Worm (Caenorhabditis elegans) whole organism, L2 larva: Measurements from ENCODE around the gene cdc-48.2.

ENCODE experiments used
- C34F6.9 ChIP-seq: fragments of 150-350 bp; optimal IDR thresholded peaks from 2 replicates; lab custom pipeline; 2014; ENCODE audit warnings: missing biosample characterization, missing genetic modification characterization
- F13H6.1 ChIP-seq: sonication (generic microtip); optimal IDR thresholded peaks from 2 replicates; lab custom pipeline; 2016; ENCODE audit warnings: missing genetic modification characterization, missing compliant biosample characterization
- R02D3.7 ChIP-seq: fragments of 150-350 bp; optimal IDR thresholded peaks from 2 replicates; lab custom pipeline; 2014; ENCODE audit warnings: missing biosample characterization, missing genetic modification characterization
- Y55F3AM.14 ChIP-seq: fragments of 200-800 bp; sonication (Bioruptor generic); optimal IDR thresholded peaks from 2 replicates; lab custom pipeline; 2018; ENCODE audit warnings: mild to moderate bottlenecking, missing genetic modification characterization, missing compliant biosample characterization
- ZK546.5 ChIP-seq: sonication (generic microtip); optimal IDR thresholded peaks from 2 replicates; lab custom pipeline; 2017; ENCODE audit warnings: missing biosample characterization, missing genetic modification characterization
- ama-1 ChIP-seq: fragments of 150-350 bp; optimal IDR thresholded peaks from 2 replicates; lab custom pipeline; 2018; ENCODE audit warnings: inconsistent platforms
- blmp-1 ChIP-seq: sonication (generic microtip); optimal IDR thresholded peaks from 2 replicates; lab custom pipeline; 2017; ENCODE audit warnings: missing genetic modification characterization, mild to moderate bottlenecking, missing compliant biosample characterization, antibody characterized with exemption, moderate library complexity; ENCODE audit not compliant: insufficient read depth
- ceh-16 ChIP-seq: fragments of 150-350 bp; optimal IDR thresholded peaks from 2 replicates; lab custom pipeline; 2014; ENCODE audit warnings: missing biosample characterization, missing genetic modification characterization
- crh-2 ChIP-seq: sonication (generic microtip); optimal IDR thresholded peaks from 2 replicates; lab custom pipeline; 2017; ENCODE audit warnings: missing biosample characterization, missing genetic modification characterization
- dmd-4 ChIP-seq: sonication (generic microtip); optimal IDR thresholded peaks from 2 replicates; lab custom pipeline; 2017; ENCODE audit warnings: missing biosample characterization, missing genetic modification characterization
- egl-27 ChIP-seq: sonication (generic microtip); optimal IDR thresholded peaks from 3 replicates; lab custom pipeline; 2017; ENCODE audit warnings: missing biosample characterization, missing genetic modification reagents, missing genetic modification characterization
- elt-1 ChIP-seq: fragments of 150-350 bp; optimal IDR thresholded peaks from 2 replicates; lab custom pipeline; 2014; ENCODE audit warnings: missing biosample characterization, missing genetic modification characterization
- fos-1 ChIP-seq: fragments of 150-350 bp; optimal IDR thresholded peaks from 2 replicates; lab custom pipeline; 2014; ENCODE audit warnings: missing biosample characterization, missing genetic modification characterization
- gmeb-1 ChIP-seq: fragments of 150-350 bp; optimal IDR thresholded peaks from 2 replicates; lab custom pipeline; 2014; ENCODE audit warnings: missing biosample characterization, missing genetic modification characterization
- lin-11 ChIP-seq: fragments of 150-350 bp; sonication (generic microtip); optimal IDR thresholded peaks from 2 replicates; lab custom pipeline; 2014; ENCODE audit warnings: missing biosample characterization, missing genetic modification characterization, inconsistent platforms, mixed read lengths
- lin-13 ChIP-seq: fragments of 150-350 bp; optimal IDR thresholded peaks from 2 replicates; lab custom pipeline; 2014; ENCODE audit warnings: missing biosample characterization, missing genetic modification reagents, missing genetic modification characterization
- lin-39 ChIP-seq: fragments of 150-350 bp; optimal IDR thresholded peaks from 2 replicates; lab custom pipeline; 2014; ENCODE audit warnings: missing biosample characterization, missing genetic modification reagents, missing genetic modification characterization
- lsy-2 ChIP-seq, 2 experiments: fragments of 150-350 bp in 1 of 2; sonication (generic microtip) in 1 of 2; optimal IDR thresholded peaks; 2 replicates each; lab custom pipeline; 2014 to 2017; ENCODE audit warnings: missing biosample characterization in 2 of 2, missing genetic modification characterization in 2 of 2
- mbf-1 ChIP-seq: sonication (generic microtip); optimal IDR thresholded peaks from 2 replicates; lab custom pipeline; 2017; ENCODE audit warnings: missing biosample characterization, missing genetic modification characterization
- mdl-1 ChIP-seq, 2 experiments: fragments of 150-350 bp in 1 of 2; sonication (generic microtip) in 1 of 2; optimal IDR thresholded peaks; 2 replicates each; lab custom pipeline; 2017; ENCODE audit warnings: missing biosample characterization in 2 of 2, missing genetic modification characterization in 2 of 2
- nhr-10 ChIP-seq: sonication (generic microtip); optimal IDR thresholded peaks from 2 replicates; lab custom pipeline; 2017; ENCODE audit warnings: missing biosample characterization, missing genetic modification characterization
- nhr-11 ChIP-seq: fragments of 150-350 bp; optimal IDR thresholded peaks from 2 replicates; lab custom pipeline; 2014; ENCODE audit warnings: missing biosample characterization, missing genetic modification characterization
- nhr-129 ChIP-seq: fragments of 150-350 bp; optimal IDR thresholded peaks from 2 replicates; lab custom pipeline; 2014; ENCODE audit warnings: missing biosample characterization, missing genetic modification characterization
- nhr-21 ChIP-seq: fragments of 150-350 bp; optimal IDR thresholded peaks from 2 replicates; lab custom pipeline; 2014; ENCODE audit warnings: missing biosample characterization, missing genetic modification characterization
- nhr-237 ChIP-seq: fragments of 150-350 bp; optimal IDR thresholded peaks from 2 replicates; lab custom pipeline; 2014; ENCODE audit warnings: missing biosample characterization, missing genetic modification characterization
- nhr-25 ChIP-seq: fragments of 150-350 bp; sonication (generic microtip); optimal IDR thresholded peaks from 3 replicates; lab custom pipeline; 2014; ENCODE audit warnings: missing biosample characterization, missing genetic modification characterization
- nhr-6 ChIP-seq: fragments of 150-350 bp; optimal IDR thresholded peaks from 2 replicates; lab custom pipeline; 2014; ENCODE audit warnings: missing biosample characterization, missing genetic modification characterization
- nhr-77 ChIP-seq: fragments of 150-350 bp; optimal IDR thresholded peaks from 2 replicates; lab custom pipeline; 2014; ENCODE audit warnings: missing biosample characterization, missing genetic modification characterization
- peb-1 ChIP-seq: fragments of 150-350 bp; optimal IDR thresholded peaks from 2 replicates; lab custom pipeline; 2014; ENCODE audit warnings: missing biosample characterization, missing genetic modification characterization
- sem-4 ChIP-seq: fragments of 150-350 bp; optimal IDR thresholded peaks from 2 replicates; lab custom pipeline; 2014; ENCODE audit warnings: missing biosample characterization, missing genetic modification reagents, missing genetic modification characterization
- skn-1 ChIP-seq: sonication (generic microtip); optimal IDR thresholded peaks from 2 replicates; lab custom pipeline; 2017; ENCODE audit warnings: missing biosample characterization, missing genetic modification characterization
- sma-3 ChIP-seq: sonication (generic microtip); optimal IDR thresholded peaks from 2 replicates; lab custom pipeline; 2016; ENCODE audit warnings: missing genetic modification reagents, missing genetic modification characterization, missing compliant biosample characterization
- sma-9 ChIP-seq, 2 experiments: fragments of 150-350 bp in 1 of 2; sonication (generic microtip) in 1 of 2; optimal IDR thresholded peaks; 2 replicates each; lab custom pipeline; 2014 to 2016; ENCODE audit warnings: missing genetic modification characterization in 2 of 2, mild to moderate bottlenecking in 1 of 2, missing biosample characterization in 1 of 2, missing compliant biosample characterization in 1 of 2, missing genetic modification reagents in 1 of 2, moderate library complexity in 1 of 2
- snpc-4 ChIP-seq: fragments of 150-350 bp; optimal IDR thresholded peaks from 2 replicates; lab custom pipeline; 2014; ENCODE audit warnings: missing biosample characterization, missing genetic modification characterization
- unc-39 ChIP-seq: fragments of 150-350 bp; optimal IDR thresholded peaks from 2 replicates; lab custom pipeline; 2014; ENCODE audit warnings: missing biosample characterization, missing genetic modification characterization
- unc-55 ChIP-seq: fragments of 150-350 bp; sonication (generic microtip); optimal IDR thresholded peaks from 3 replicates; lab custom pipeline; 2014; ENCODE audit warnings: missing biosample characterization, missing genetic modification reagents, missing genetic modification characterization
- unc-62 ChIP-seq: fragments of 150-350 bp; optimal IDR thresholded peaks from 2 replicates; lab custom pipeline; 2014; ENCODE audit warnings: missing biosample characterization, missing genetic modification reagents, missing genetic modification characterization
- zag-1 ChIP-seq: fragments of 150-350 bp; optimal IDR thresholded peaks from 2 replicates; lab custom pipeline; 2014; ENCODE audit warnings: missing biosample characterization, missing genetic modification characterization
- ztf-11 ChIP-seq: sonication (generic microtip); optimal IDR thresholded peaks from 2 replicates; lab custom pipeline; 2017; ENCODE audit warnings: missing biosample characterization, missing genetic modification characterization

cdc-48.2 gene

DNA sequence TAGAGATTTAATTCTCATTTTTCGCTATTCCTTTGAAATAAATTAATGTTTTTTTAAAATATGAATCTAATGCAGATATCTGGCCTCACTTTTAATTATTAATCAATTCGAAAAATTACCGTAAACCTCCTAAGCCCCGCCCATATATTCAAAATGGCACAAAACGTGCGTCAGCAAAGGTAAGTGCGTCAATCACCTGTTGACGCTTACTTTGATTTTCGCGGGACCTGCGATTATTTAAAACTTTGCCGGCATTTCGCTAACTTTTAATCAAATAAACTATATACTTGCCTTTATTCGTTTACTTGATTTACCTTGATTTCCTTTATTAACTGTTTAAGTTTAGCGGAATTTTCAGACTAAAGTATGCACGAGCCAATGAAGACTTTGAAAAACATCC, 19.7 kb downstream of the cdc-48.2 start, which contains the start of gene pch-2:
Gene pch-2, plus strand, starts transcription at position 359 of the 400 bp plus-strand sequence.
- TF ChIP-seq C34F6.9 (peak; percentile 47), peb-1 (tag; lab: Kevin White, UChicago) (no peak), crh-2 (tag; lab: Kevin White, UChicago) (peak; percentile 41), snpc-4 (tag; lab: Kevin White, UChicago) (no peak), ZK546.5 (no peak), nhr-77 (no peak), mdl-1 (tag; optimal IDR thresholded peaks at IDR 0.05; lab: Kevin White, UChicago) (no peak), R02D3.7 (no peak), egl-27 (tag; lab: Kevin White, UChicago) (no peak), sma-9 (GFP tag; optimal IDR thresholded peaks at IDR 0.05; lab: Kevin White, UChicago) (peak; percentile 53), sma-9 (tag; optimal IDR thresholded peaks at IDR 0.05; lab: Kevin White, UChicago) (no peak), lin-39 (tag; lab: Kevin White, UChicago) (no peak), lin-11 (tag; lab: Kevin White, UChicago) (peak; percentile 8), unc-55 (GFP tag; lab: Kevin White, UChicago) (no peak), zag-1 (tag; lab: Kevin White, UChicago) (no peak), Y55F3AM.14 (GFP tag; lab: Kevin White, UChicago) (no peak), nhr-6 (tag; lab: Kevin White, UChicago) (no peak), ztf-11 (tag; lab: Kevin White, UChicago) (no peak), nhr-129 (tag; lab: Kevin White, UChicago) (peak; percentile 44), unc-62 (GFP tag; lab: Kevin White, UChicago) (no peak), nhr-21 (tag; lab: Kevin White, UChicago) (peak; percentile 14), lsy-2 (tag; optimal IDR thresholded peaks at IDR 0.05; lab: Kevin White, UChicago) (peak; percentile 19 to 90), nhr-237 (tag; lab: Kevin White, UChicago) (no peak), gmeb-1 (tag; lab: Kevin White, UChicago) (peak; percentile 83), blmp-1 (tag; lab: Kevin White, UChicago) (no peak), ceh-16 (no peak), sem-4 (tag; lab: Kevin White, UChicago) (no peak), F13H6.1 (no peak), nhr-10 (tag; lab: Kevin White, UChicago) (no peak), ama-1 (lab: Kevin White, UChicago) (no peak), nhr-25 (tag; lab: Kevin White, UChicago) (no peak), skn-1 (tag; lab: Kevin White, UChicago) (no peak), fos-1 (tag; lab: Kevin White, UChicago) (peak; percentile 9), sma-3 (GFP tag; lab: Kevin White, UChicago) (no peak), dmd-4 (no peak), nhr-11 (no peak), unc-39 (no peak), elt-1 (tag; lab: Kevin White, UChicago) (no peak), mbf-1 (tag; lab: Kevin White, UChicago) (no peak)

DNA sequence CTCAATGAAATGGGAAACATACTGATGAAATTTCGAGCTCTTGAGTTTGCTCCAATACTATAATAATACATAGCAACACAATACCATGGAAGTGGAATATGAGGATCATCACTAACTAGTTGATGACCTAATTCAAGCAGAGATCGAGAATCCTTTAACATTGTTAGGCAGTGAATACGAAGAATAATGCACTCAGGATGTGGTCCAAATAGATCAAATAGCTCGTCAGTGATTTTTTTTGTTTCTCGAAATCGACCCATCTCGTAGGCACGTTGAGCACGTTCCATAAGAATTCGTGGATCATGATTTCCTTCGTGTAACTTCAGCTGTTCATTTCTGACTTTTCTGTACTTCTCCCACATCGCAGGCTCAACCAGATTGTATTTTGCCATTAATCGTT, 22.6 kb downstream of the cdc-48.2 start:
- TF ChIP-seq nhr-77 (no peak), fos-1 (tag; lab: Kevin White, UChicago) (no peak), unc-55 (GFP tag; lab: Kevin White, UChicago) (no peak)

DNA sequence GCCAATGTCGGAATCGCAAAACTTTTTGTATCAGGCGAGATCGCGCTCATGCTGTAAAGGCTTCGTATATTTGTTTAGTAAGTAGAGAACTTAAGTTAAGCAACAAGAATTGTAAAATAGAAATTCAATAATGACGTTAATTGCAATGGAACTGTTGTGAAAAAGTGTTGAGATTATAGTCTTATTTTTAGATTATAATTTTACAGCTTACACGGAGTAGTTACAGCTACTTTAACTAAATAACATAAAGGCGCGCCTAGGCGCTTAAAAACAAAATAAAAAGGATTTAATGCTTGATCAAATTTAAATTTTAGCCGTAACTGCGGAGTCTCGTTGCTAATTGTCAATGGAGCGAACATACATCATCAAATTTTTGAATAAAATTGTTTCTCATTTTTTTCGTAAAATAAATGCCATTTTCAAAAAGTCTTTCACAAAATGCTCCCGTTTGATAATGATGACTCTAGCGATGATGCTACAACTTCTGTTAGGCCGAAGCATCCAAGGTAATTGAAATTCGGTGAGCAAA, 23.9 kb downstream of the cdc-48.2 start, which contains the start of the genes emb-27 and rrf-3:
Gene emb-27, minus strand, starts transcription at position 51 of the 529 bp plus-strand sequence.
Gene rrf-3, plus strand, starts transcription at position 346 of the 529 bp plus-strand sequence.
- TF ChIP-seq C34F6.9 (peak; percentile 92), lin-13 (no peak), fos-1 (tag; lab: Kevin White, UChicago) (peak; percentile 22), R02D3.7 (no peak), lsy-2 (tag; optimal IDR thresholded peaks at IDR 0.05; lab: Kevin White, UChicago) (peak; percentile 15 to 78), nhr-129 (tag; lab: Kevin White, UChicago) (peak; percentile 49), snpc-4 (tag; lab: Kevin White, UChicago) (no peak)
